Worm (Caenorhabditis elegans) whole organism, L3 larva: ENCODE data around the gene ZC443.4.

ENCODE experiments used
- ama-1 ChIP-seq: fragments of 150-350 bp; optimal IDR thresholded peaks from 2 replicates; lab custom pipeline; 2018
- ceh-9 ChIP-seq: sonication (generic microtip); optimal IDR thresholded peaks from 2 replicates; lab custom pipeline; 2018; ENCODE audit warnings: missing biosample characterization, missing genetic modification characterization
- egl-27 ChIP-seq: sonication (generic microtip); optimal IDR thresholded peaks from 4 replicates; lab custom pipeline; 2017; ENCODE audit warnings: missing biosample characterization, missing genetic modification reagents, missing genetic modification characterization
- eor-1 ChIP-seq, 2 experiments: fragments of 150-350 bp; optimal IDR thresholded peaks; 2 replicates each; lab custom pipeline; 2014 to 2018; ENCODE audit warnings: missing biosample characterization in 2 of 2, missing genetic modification characterization in 2 of 2
- fkh-10 ChIP-seq: sonication (generic microtip); optimal IDR thresholded peaks from 2 replicates; lab custom pipeline; 2017; ENCODE audit warnings: missing biosample characterization, missing genetic modification reagents, missing genetic modification characterization
- mml-1 ChIP-seq: fragments of 150-350 bp; sonication (generic microtip); optimal IDR thresholded peaks from 3 replicates; lab custom pipeline; 2014; ENCODE audit warnings: missing biosample characterization, missing genetic modification characterization
- nfya-1 ChIP-seq: sonication (generic microtip); optimal IDR thresholded peaks from 2 replicates; lab custom pipeline; 2017; ENCODE audit warnings: missing genetic modification characterization, mild to moderate bottlenecking, missing compliant biosample characterization, antibody characterized with exemption, moderate library complexity; ENCODE audit not compliant: insufficient read depth
- nhr-11 ChIP-seq: fragments of 150-350 bp; optimal IDR thresholded peaks from 2 replicates; lab custom pipeline; 2014; ENCODE audit warnings: missing biosample characterization, missing genetic modification characterization
- nhr-12 ChIP-seq: fragments of 150-350 bp; optimal IDR thresholded peaks from 2 replicates; lab custom pipeline; 2014; ENCODE audit warnings: missing biosample characterization, missing genetic modification characterization
- nhr-237 ChIP-seq: fragments of 150-350 bp; optimal IDR thresholded peaks from 2 replicates; lab custom pipeline; 2014; ENCODE audit warnings: missing biosample characterization, missing genetic modification characterization
- nhr-28 ChIP-seq: fragments of 150-350 bp; optimal IDR thresholded peaks from 2 replicates; lab custom pipeline; 2014; ENCODE audit warnings: missing biosample characterization, missing genetic modification characterization
- tbx-2 ChIP-seq: sonication (generic microtip); optimal IDR thresholded peaks from 2 replicates; lab custom pipeline; 2016; ENCODE audit warnings: mild to moderate bottlenecking, missing genetic modification characterization, missing compliant biosample characterization
- unc-39 ChIP-seq: sonication (generic microtip); optimal IDR thresholded peaks from 4 replicates; lab custom pipeline; 2017; ENCODE audit warnings: missing biosample characterization, missing genetic modification characterization
- unc-62 ChIP-seq: fragments of 150-350 bp; sonication (generic microtip); optimal IDR thresholded peaks from 4 replicates; lab custom pipeline; 2014; ENCODE audit warnings: missing biosample characterization, missing genetic modification reagents, missing genetic modification characterization

- no peak for TF ChIP-seq nhr-12 (tag; lab: Kevin White, UChicago)
- no peak for TF ChIP-seq fkh-10 (GFP tag; lab: Kevin White, UChicago)
- TF ChIP-seq mml-1 (tag; lab: Kevin White, UChicago), result no peak
- no peak for TF ChIP-seq ama-1 (lab: Kevin White, UChicago)
- TF ChIP-seq tbx-2 (tag; lab: Kevin White, UChicago), result peak; percentile 22
- TF ChIP-seq nfya-1 (tag; lab: Kevin White, UChicago), result peak; percentile 49
- TF ChIP-seq ceh-9, result no peak
- TF ChIP-seq unc-39, result no peak
- TF ChIP-seq eor-1 (tag; optimal IDR thresholded peaks at IDR 0.05; lab: Kevin White, UChicago), result no peak
- no peak for TF ChIP-seq nhr-237
- no peak for TF ChIP-seq unc-62
- no peak for TF ChIP-seq egl-27 (tag; lab: Kevin White, UChicago)
- TF ChIP-seq nhr-28 (tag; lab: Kevin White, UChicago), result no peak
- TF ChIP-seq nhr-11 (tag; lab: Kevin White, UChicago), result no peak
These were observed 39.4 kb downstream of the ZC443.4 start for ce11 chrV:12780248-12780647.
